Worm (Caenorhabditis elegans): ENCODE data around the gene ZK1055.7.

The ZK1055.7 gene

ce11 chrV:6559585-6559984 is 45.6 kb downstream of the ZK1055.7 start:
- TF ChIP-seq nhr-77 (tag; optimal IDR thresholded peaks at IDR 0.05) (no peak), elt-2 (tag; optimal IDR thresholded peaks at IDR 0.05) (peak; percentile 45), daf-12 (tag; optimal IDR thresholded peaks at IDR 0.05) (no peak), tbx-2 (tag; optimal IDR thresholded peaks at IDR 0.05) (no peak), elt-1 (tag; optimal IDR thresholded peaks at IDR 0.05) (no peak), lsy-12 (tag; optimal IDR thresholded peaks at IDR 0.05) (peak; percentile 21), ceh-82 (tag; optimal IDR thresholded peaks at IDR 0.05) (no peak), ceh-16 (tag; optimal IDR thresholded peaks at IDR 0.05) (no peak)

ce11 chrV:6559105-6559504 is 46.1 kb downstream of the ZK1055.7 start, which contains the start of gene spp-26:
Gene spp-26 (minus strand): TSS chrV:6559205.
- no peak for TF ChIP-seq fos-1 (tag; optimal IDR thresholded peaks at IDR 0.05)
- TF ChIP-seq jun-1 (tag; optimal IDR thresholded peaks at IDR 0.05), result no peak
- no peak for TF ChIP-seq mdl-1 (tag; optimal IDR thresholded peaks at IDR 0.05)
- TF ChIP-seq egl-27 (tag; optimal IDR thresholded peaks at IDR 0.05), result no peak
- no peak for TF ChIP-seq elt-2 (tag; optimal IDR thresholded peaks at IDR 0.05)
- no peak for TF ChIP-seq nhr-67 (tag; optimal IDR thresholded peaks at IDR 0.05)
- TF ChIP-seq nhr-12 (tag; optimal IDR thresholded peaks at IDR 0.05), result no peak
- TF ChIP-seq lin-15B (tag; optimal IDR thresholded peaks at IDR 0.05), result no peak
- no peak for TF ChIP-seq fkh-2 (tag; optimal IDR thresholded peaks at IDR 0.05)
- no peak for TF ChIP-seq hmg-11 (tag; optimal IDR thresholded peaks at IDR 0.05)
- TF ChIP-seq zag-1 (tag; optimal IDR thresholded peaks at IDR 0.05), result no peak
- TF ChIP-seq aly-2 (tag; optimal IDR thresholded peaks at IDR 0.05), result no peak
- TF ChIP-seq ama-1 (optimal IDR thresholded peaks at IDR 0.05), result no peak
- no peak for TF ChIP-seq ceh-16 (tag; optimal IDR thresholded peaks at IDR 0.05)

- TF ChIP-seq ztf-11 (tag; optimal IDR thresholded peaks at IDR 0.05), result no peak
- no peak for TF ChIP-seq mml-1 (tag; optimal IDR thresholded peaks at IDR 0.05)
- no peak for TF ChIP-seq unc-62 (GFP tag; optimal IDR thresholded peaks at IDR 0.05)
- TF ChIP-seq zag-1 (tag; optimal IDR thresholded peaks at IDR 0.05), result no peak
- TF ChIP-seq nhr-237 (tag; optimal IDR thresholded peaks at IDR 0.05), result no peak
- no peak for TF ChIP-seq nhr-25 (tag; optimal IDR thresholded peaks at IDR 0.05)
Measured at ce11 chrV:6558103-6558502, 47.1 kb downstream of the ZK1055.7 start, which contains the start of gene spp-20. Gene spp-20 (minus strand): TSS chrV:6558203.

ce11 chrV:6557035-6557434 is 48.1 kb downstream of the ZK1055.7 start, which contains the start of gene spp-27:
Gene spp-27 (minus strand): TSS chrV:6557135.
- TF ChIP-seq elt-3 (tag; optimal IDR thresholded peaks at IDR 0.05), result no peak
- no peak for TF ChIP-seq nhr-28 (tag; optimal IDR thresholded peaks at IDR 0.05)
- no peak for TF ChIP-seq lsy-12 (tag; optimal IDR thresholded peaks at IDR 0.05)
- TF ChIP-seq nhr-77 (tag; optimal IDR thresholded peaks at IDR 0.05), result no peak
- TF ChIP-seq elt-2 (tag; optimal IDR thresholded peaks at IDR 0.05), result no peak
- TF ChIP-seq daf-12 (tag; optimal IDR thresholded peaks at IDR 0.05), result no peak
- TF ChIP-seq ZK546.5 (tag; optimal IDR thresholded peaks at IDR 0.05), result no peak
- no peak for TF ChIP-seq egl-5 (tag; optimal IDR thresholded peaks at IDR 0.05)
- TF ChIP-seq fkh-10 (GFP tag; optimal IDR thresholded peaks at IDR 0.05), result no peak
- TF ChIP-seq mdl-1 (tag; optimal IDR thresholded peaks at IDR 0.05), result no peak
- no peak for TF ChIP-seq lin-39 (tag; optimal IDR thresholded peaks at IDR 0.05)
- TF ChIP-seq ztf-4 (tag; optimal IDR thresholded peaks at IDR 0.05), result no peak
- TF ChIP-seq skn-1 (tag; optimal IDR thresholded peaks at IDR 0.05), result no peak

ce11 chrV:6554308-6554707 is 50.9 kb downstream of the ZK1055.7 start, which contains the start of gene K04A8.19:
Gene K04A8.19 (minus strand): TSS chrV:6554408.
- TF ChIP-seq ceh-82 (tag; optimal IDR thresholded peaks at IDR 0.05) (no peak), snpc-4 (tag; optimal IDR thresholded peaks at IDR 0.05) (no peak), nhr-77 (tag; optimal IDR thresholded peaks at IDR 0.05) (no peak), nhr-67 (tag; optimal IDR thresholded peaks at IDR 0.05) (no peak), ceh-28 (tag; optimal IDR thresholded peaks at IDR 0.05) (no peak), daf-12 (tag; optimal IDR thresholded peaks at IDR 0.05) (no peak), egl-27 (tag; optimal IDR thresholded peaks at IDR 0.05) (no peak), nhr-12 (tag; optimal IDR thresholded peaks at IDR 0.05) (no peak), nhr-25 (tag; optimal IDR thresholded peaks at IDR 0.05) (no peak), nhr-237 (tag; optimal IDR thresholded peaks at IDR 0.05) (no peak), nfya-1 (tag; optimal IDR thresholded peaks at IDR 0.05; ENCODE audit: insufficient read depth) (no peak), lin-39 (tag; optimal IDR thresholded peaks at IDR 0.05) (no peak), unc-39 (tag; optimal IDR thresholded peaks at IDR 0.05) (no peak), ceh-16 (tag; optimal IDR thresholded peaks at IDR 0.05) (no peak), nhr-28 (tag; optimal IDR thresholded peaks at IDR 0.05) (no peak), fos-1 (tag; optimal IDR thresholded peaks at IDR 0.05) (no peak), ama-1 (optimal IDR thresholded peaks at IDR 0.05) (no peak), tbx-2 (tag; optimal IDR thresholded peaks at IDR 0.05) (no peak), nhr-43 (tag; optimal IDR thresholded peaks at IDR 0.05; ENCODE audit: poor library complexity, severe bottlenecking) (no peak), unc-62 (GFP tag; optimal IDR thresholded peaks at IDR 0.05) (no peak)

Measured in whole organism, L3 larva.